Fruit fly (Drosophila melanogaster): Measurements from ENCODE around the gene Cad96Cb.

Cad96Cb gene

dm6 chr3R:25232271-25232989 lies at the start of gene Cad96Cb:
Cad96Cb (minus strand) TSS chr3R:25232321.
- TF ChIP-seq brk (GFP tag; optimal IDR thresholded peaks at IDR 0.05): no peak
- TF ChIP-seq Hr83 (GFP tag; optimal IDR thresholded peaks at IDR 0.05; ENCODE audit: poor library complexity, severe bottlenecking): peak; percentile 9
- no peak for TF ChIP-seq pan (optimal IDR thresholded peaks at IDR 0.05)
- TF ChIP-seq Myc (optimal IDR thresholded peaks at IDR 0.05): no peak
- no peak for TF ChIP-seq Vsx2 (GFP tag; optimal IDR thresholded peaks at IDR 0.05; ENCODE audit: partially characterized antibody)
- no peak for TF ChIP-seq tai (GFP tag; optimal IDR thresholded peaks at IDR 0.05)
- TF ChIP-seq CrebA (GFP tag; optimal IDR thresholded peaks at IDR 0.05; ENCODE audit: borderline replicate concordance): no peak
- no peak for TF ChIP-seq Mio (GFP tag; optimal IDR thresholded peaks at IDR 0.05)
- TF ChIP-seq usp (GFP tag; optimal IDR thresholded peaks at IDR 0.05): no peak
- TF ChIP-seq Hr78 (GFP tag; optimal IDR thresholded peaks at IDR 0.05): no peak
- peak; percentile 88 for TF ChIP-seq h (GFP tag; optimal IDR thresholded peaks at IDR 0.05)
- peak; percentile 14 for TF ChIP-seq dsf (GFP tag; optimal IDR thresholded peaks at IDR 0.05; ENCODE audit: borderline replicate concordance)
- peak; percentile 84 for TF ChIP-seq rgr (GFP tag; optimal IDR thresholded peaks at IDR 0.05)
- peak; percentile 84 for TF ChIP-seq psq (GFP tag; optimal IDR thresholded peaks at IDR 0.05)
- TF ChIP-seq br (GFP tag; optimal IDR thresholded peaks at IDR 0.05): peak; percentile 86
- TF ChIP-seq Dif (GFP tag; optimal IDR thresholded peaks at IDR 0.05; ENCODE audit: partially characterized antibody): no peak
- TF ChIP-seq sv (GFP tag; optimal IDR thresholded peaks at IDR 0.05): peak; percentile 73
- TF ChIP-seq woc (GFP tag; optimal IDR thresholded peaks at IDR 0.05): peak; percentile 93
- peak; percentile 87 for TF ChIP-seq dmrt93B (GFP tag; optimal IDR thresholded peaks at IDR 0.05)
- TF ChIP-seq fru (GFP tag; optimal IDR thresholded peaks at IDR 0.05): peak; percentile 90
- TF ChIP-seq GATAd (GFP tag; optimal IDR thresholded peaks at IDR 0.05): peak; percentile 13
- peak; percentile 86 for TF ChIP-seq ey (GFP tag; optimal IDR thresholded peaks at IDR 0.05)
- peak; percentile 91 for TF ChIP-seq Sp1 (GFP tag; optimal IDR thresholded peaks at IDR 0.05)
- TF ChIP-seq foxo (GFP tag; optimal IDR thresholded peaks at IDR 0.05): peak in 1 of 2 experiments; percentile 89
- TF ChIP-seq N (GFP tag; optimal IDR thresholded peaks at IDR 0.05): no peak
- no peak for TF ChIP-seq Abd-B (GFP tag; optimal IDR thresholded peaks at IDR 0.05)
- peak; percentile 70 for TF ChIP-seq CG9705 (GFP tag; optimal IDR thresholded peaks at IDR 0.05)
- TF ChIP-seq HLH106 (tag; optimal IDR thresholded peaks at IDR 0.05): peak; percentile 86
- no peak for TF ChIP-seq jim (GFP tag; optimal IDR thresholded peaks at IDR 0.05)
- TF ChIP-seq OdsH (GFP tag; optimal IDR thresholded peaks at IDR 0.05): peak; percentile 86
- TF ChIP-seq lola (GFP tag; optimal IDR thresholded peaks at IDR 0.05): no peak
- peak; percentile 47 for TF ChIP-seq sage (GFP tag; optimal IDR thresholded peaks at IDR 0.05)
- peak; percentile 63 for TF ChIP-seq CG32264 (GFP tag; optimal IDR thresholded peaks at IDR 0.05)
- peak; percentile 53 for TF ChIP-seq Hnf4 (GFP tag; optimal IDR thresholded peaks at IDR 0.05)
- TF ChIP-seq Dfd (GFP tag; optimal IDR thresholded peaks at IDR 0.05): no peak
- TF ChIP-seq Rel (GFP tag; optimal IDR thresholded peaks at IDR 0.05): peak; percentile 31
- TF ChIP-seq Rel (tag; optimal IDR thresholded peaks at IDR 0.05): peak; percentile 6
- TF ChIP-seq Jra (GFP tag; optimal IDR thresholded peaks at IDR 0.05): peak; percentile 66
- TF ChIP-seq dl (GFP tag; optimal IDR thresholded peaks at IDR 0.05; ENCODE audit: insufficient read depth in 1 of 2, partially characterized antibody in 2 of 2): peak in 1 of 2 experiments; percentile 15

- TF ChIP-seq Hr83 (GFP tag; optimal IDR thresholded peaks at IDR 0.05; ENCODE audit: poor library complexity, severe bottlenecking) (peak; percentile 51), CG9705 (GFP tag; optimal IDR thresholded peaks at IDR 0.05) (no peak), Hr78 (GFP tag; optimal IDR thresholded peaks at IDR 0.05) (no peak), CrebA (GFP tag; optimal IDR thresholded peaks at IDR 0.05; ENCODE audit: borderline replicate concordance) (no peak), h (GFP tag; optimal IDR thresholded peaks at IDR 0.05) (no peak), lola (GFP tag; optimal IDR thresholded peaks at IDR 0.05) (no peak), Hnf4 (GFP tag; optimal IDR thresholded peaks at IDR 0.05) (peak; percentile 24), rgr (GFP tag; optimal IDR thresholded peaks at IDR 0.05) (peak; percentile 36), OdsH (GFP tag; optimal IDR thresholded peaks at IDR 0.05) (peak; percentile 47), GATAd (GFP tag; optimal IDR thresholded peaks at IDR 0.05) (no peak), Myc (optimal IDR thresholded peaks at IDR 0.05) (no peak), pan (optimal IDR thresholded peaks at IDR 0.05) (no peak), Vsx2 (GFP tag; optimal IDR thresholded peaks at IDR 0.05; ENCODE audit: partially characterized antibody) (no peak), dl (GFP tag; optimal IDR thresholded peaks at IDR 0.05; ENCODE audit: insufficient read depth in 1 of 2, partially characterized antibody in 2 of 2) (no peak), brk (GFP tag; optimal IDR thresholded peaks at IDR 0.05) (no peak), tai (GFP tag; optimal IDR thresholded peaks at IDR 0.05) (no peak), Jra (GFP tag; optimal IDR thresholded peaks at IDR 0.05) (no peak), sage (GFP tag; optimal IDR thresholded peaks at IDR 0.05) (no peak), woc (GFP tag; optimal IDR thresholded peaks at IDR 0.05) (no peak), ey (GFP tag; optimal IDR thresholded peaks at IDR 0.05) (no peak), N (GFP tag; optimal IDR thresholded peaks at IDR 0.05) (no peak), dmrt93B (GFP tag; optimal IDR thresholded peaks at IDR 0.05) (no peak), Sp1 (GFP tag; optimal IDR thresholded peaks at IDR 0.05) (peak; percentile 55), fru (GFP tag; optimal IDR thresholded peaks at IDR 0.05) (peak; percentile 50), Rel (GFP tag; optimal IDR thresholded peaks at IDR 0.05) (no peak), Rel (tag; optimal IDR thresholded peaks at IDR 0.05) (no peak), br (GFP tag; optimal IDR thresholded peaks at IDR 0.05) (peak; percentile 57), usp (GFP tag; optimal IDR thresholded peaks at IDR 0.05) (no peak)
Observed at dm6 chr3R:25281165-25281564, 49.0 kb upstream of the Cad96Cb start, which contains the start of gene CG11892. CG11892 (plus strand) TSS chr3R:25281548.

Measured in whole organism, wandering third instar larva.